Fruit fly (Drosophila melanogaster) whole organism, embryonic: ENCODE measurements around the gene CG6005.

ENCODE experiments used
- CG10462 ChIP-seq: fragments of 200-800 bp; sonication (Bioruptor generic); optimal IDR thresholded peaks from 2 replicates; lab custom pipeline; 2016; ENCODE audit warnings: missing biosample characterization, missing genetic modification characterization
- CG15011 ChIP-seq: fragments of 200-800 bp; sonication (Bioruptor generic); optimal IDR thresholded peaks from 3 replicates; lab custom pipeline; 2018; ENCODE audit warnings: missing biosample characterization, mild to moderate bottlenecking, missing genetic modification characterization
- CG16813 ChIP-seq: fragments of 200-800 bp; sonication (Bioruptor generic); IDR thresholded peaks from 3 replicates; pipeline ENCODE4 v1.3.6; 2022; ENCODE audit warnings: missing biosample characterization, missing genetic modification characterization; ENCODE audit not compliant: partially characterized antibody
- CG16863 ChIP-seq: fragments of 200-800 bp; sonication (Bioruptor generic); optimal IDR thresholded peaks from 3 replicates; lab custom pipeline; 2016; ENCODE audit warnings: missing biosample characterization, missing genetic modification characterization
- CG3065 ChIP-seq: fragments of 200-800 bp; sonication (Bioruptor generic); optimal IDR thresholded peaks from 2 replicates; lab custom pipeline; 2016; ENCODE audit warnings: missing biosample characterization, missing genetic modification characterization
- CG3726 ChIP-seq: fragments of 200-800 bp; sonication (Bioruptor generic); IDR thresholded peaks from 3 replicates; pipeline ENCODE4, ENCODE4 v1.3.6; 2022; ENCODE audit warnings: missing biosample characterization, missing genetic modification characterization
- CG4730 ChIP-seq: fragments of 200-800 bp; sonication (Bioruptor generic); IDR thresholded peaks from 2 replicates; pipeline ENCODE4 v1.3.6; 2022; ENCODE audit warnings: missing biosample characterization, missing genetic modification characterization
- CG5180 ChIP-seq: fragments of 200-800 bp; sonication (Bioruptor generic); optimal IDR thresholded peaks from 3 replicates; lab custom pipeline; 2017; ENCODE audit warnings: missing biosample characterization, missing genetic modification characterization, mild to moderate bottlenecking, moderate library complexity, missing genetic modification reagents
- CG6765 ChIP-seq: fragments of 200-800 bp; sonication (Bioruptor generic); optimal IDR thresholded peaks from 3 replicates; lab custom pipeline; 2017; ENCODE audit warnings: missing biosample characterization, mild to moderate bottlenecking, missing genetic modification characterization
- CG7745 ChIP-seq: fragments of 200-800 bp; sonication (Bioruptor generic); optimal IDR thresholded peaks from 2 replicates; lab custom pipeline; 2018; ENCODE audit warnings: missing biosample characterization, mild to moderate bottlenecking, missing genetic modification characterization, moderate library complexity
- CG7786 ChIP-seq: fragments of 200-800 bp; sonication (Bioruptor generic); optimal IDR thresholded peaks from 2 replicates; lab custom pipeline; 2016; ENCODE audit warnings: missing biosample characterization, missing genetic modification characterization
- CG8089 ChIP-seq: fragments of 200-800 bp; sonication (Bioruptor generic); optimal IDR thresholded peaks from 3 replicates; lab custom pipeline; 2016; ENCODE audit warnings: missing biosample characterization, missing genetic modification characterization
- CG8359 ChIP-seq: fragments of 200-800 bp; sonication (Bioruptor generic); optimal IDR thresholded peaks from 2 replicates; lab custom pipeline; 2017; ENCODE audit warnings: missing biosample characterization, mild to moderate bottlenecking, missing genetic modification characterization, borderline replicate concordance
- CG8478 ChIP-seq: fragments of >200 bp; optimal IDR thresholded peaks from 2 replicates; lab custom pipeline; 2018
- CG9215 ChIP-seq: fragments of 200-800 bp; sonication (Bioruptor generic); IDR thresholded peaks from 2 replicates; pipeline ENCODE4 v1.3.6; 2022; ENCODE audit warnings: missing biosample characterization, missing genetic modification characterization
- CkIIα-i1 ChIP-seq: fragments of 200-800 bp; sonication (Bioruptor generic); IDR thresholded peaks from 2 replicates; pipeline ENCODE4 v1.3.6; 2022; ENCODE audit warnings: missing biosample characterization, missing genetic modification characterization
- CoRest ChIP-seq: fragments of 200-800 bp; sonication (Bioruptor generic); optimal IDR thresholded peaks from 3 replicates; lab custom pipeline; 2018; ENCODE audit warnings: missing biosample characterization, mild to moderate bottlenecking, missing genetic modification characterization, moderate library complexity
- Dfd ChIP-seq, 2 experiments: fragments of >200 bp; optimal IDR thresholded peaks; 2 replicates each; lab custom pipeline; 2017; ENCODE audit warnings: missing biosample characterization in 2 of 2, missing genetic modification characterization in 2 of 2
- E2f2 ChIP-seq: fragments of 200-800 bp; sonication (Bioruptor generic); IDR thresholded peaks from 2 replicates; pipeline ENCODE4 v1.3.6; 2022; ENCODE audit warnings: missing biosample characterization, missing genetic modification characterization
- Ets97D ChIP-seq: fragments of 200-800 bp; sonication (Bioruptor generic); optimal IDR thresholded peaks from 3 replicates; lab custom pipeline; 2016; ENCODE audit warnings: missing biosample characterization, missing genetic modification characterization
- Hand ChIP-seq: fragments of 200-800 bp; sonication (Bioruptor generic); optimal IDR thresholded peaks from 2 replicates; lab custom pipeline; 2017; ENCODE audit warnings: mild to moderate bottlenecking, missing biosample characterization, missing genetic modification reagents, missing genetic modification characterization
- Hr78 ChIP-seq, 2 experiments: fragments of 200-800 bp in 1 of 2; fragments of >200 bp in 1 of 2; sonication (Bioruptor generic) in 1 of 2; optimal IDR thresholded peaks; 2 replicates each; lab custom pipeline; 2017 to 2019; ENCODE audit warnings: missing biosample characterization in 2 of 2, missing genetic modification characterization in 2 of 2, mild to moderate bottlenecking in 1 of 2, moderate library complexity in 1 of 2
- Oli ChIP-seq: fragments of 200-800 bp; sonication (Bioruptor generic); optimal IDR thresholded peaks from 2 replicates; lab custom pipeline; 2018; ENCODE audit warnings: missing biosample characterization, mild to moderate bottlenecking, missing genetic modification characterization, moderate library complexity
- Optix ChIP-seq: fragments of 200-800 bp; sonication (Bioruptor generic); IDR thresholded peaks from 3 replicates; pipeline ENCODE4 v1.3.6; 2022; ENCODE audit warnings: missing biosample characterization, missing genetic modification characterization
- Rfx ChIP-seq: fragments of 200-800 bp; sonication (Bioruptor generic); IDR thresholded peaks from 2 replicates; pipeline ENCODE4 v1.3.6; 2022; ENCODE audit warnings: missing biosample characterization, missing genetic modification characterization
- Scr ChIP-seq: fragments of 200-800 bp; sonication (Bioruptor generic); IDR thresholded peaks from 2 replicates; pipeline ENCODE4 v1.3.6; 2022; ENCODE audit warnings: missing biosample characterization, missing genetic modification characterization; ENCODE audit not compliant: partially characterized antibody
- Six4 ChIP-seq: fragments of 200-800 bp; sonication (Bioruptor generic); optimal IDR thresholded peaks from 2 replicates; lab custom pipeline; 2016; ENCODE audit warnings: missing biosample characterization, missing genetic modification characterization
- Ssrp ChIP-seq: fragments of 200-800 bp; sonication (Bioruptor generic); optimal IDR thresholded peaks from 2 replicates; lab custom pipeline; 2018; ENCODE audit warnings: missing biosample characterization, mild to moderate bottlenecking, missing genetic modification characterization, moderate library complexity
- Taf1 ChIP-seq: fragments of 200-800 bp; sonication (Bioruptor generic); IDR thresholded peaks from 2 replicates; pipeline ENCODE4 v1.3.6; 2022; ENCODE audit warnings: missing biosample characterization, missing genetic modification characterization
- ap ChIP-seq: fragments of 200-800 bp; sonication (Bioruptor generic); IDR thresholded peaks from 2 replicates; pipeline ENCODE4 v1.3.6; 2022; ENCODE audit warnings: missing biosample characterization, missing genetic modification characterization
- ara ChIP-seq: fragments of 200-800 bp; sonication (Bioruptor generic); IDR thresholded peaks from 2 replicates; pipeline ENCODE4 v1.3.6; 2022; ENCODE audit warnings: missing biosample characterization, missing genetic modification characterization
- ase ChIP-seq: fragments of 200-800 bp; sonication (Bioruptor generic); IDR thresholded peaks from 3 replicates; pipeline ENCODE4 v1.3.6; 2022; ENCODE audit warnings: missing biosample characterization, missing genetic modification characterization
- bab2 ChIP-seq: fragments of 200-800 bp; sonication (Bioruptor generic); optimal IDR thresholded peaks from 2 replicates; lab custom pipeline; 2016; ENCODE audit warnings: missing biosample characterization, missing genetic modification characterization
- bigmax ChIP-seq: fragments of 200-800 bp; sonication (Bioruptor generic); optimal IDR thresholded peaks from 2 replicates; lab custom pipeline; 2018; ENCODE audit warnings: missing biosample characterization, mild to moderate bottlenecking, missing genetic modification characterization
- btn ChIP-seq: fragments of 200-800 bp; sonication (Bioruptor generic); optimal IDR thresholded peaks from 2 replicates; lab custom pipeline; 2016; ENCODE audit warnings: missing biosample characterization, missing genetic modification characterization
- disco-r ChIP-seq: fragments of 200-800 bp; sonication (Bioruptor generic); optimal IDR thresholded peaks from 2 replicates; lab custom pipeline; 2016; ENCODE audit warnings: missing biosample characterization, missing genetic modification characterization
- dpn ChIP-seq, 2 experiments: fragments of 200-800 bp; sonication (Bioruptor generic); optimal IDR thresholded peaks; 3 replicates each; lab custom pipeline; 2016; ENCODE audit warnings: missing biosample characterization in 2 of 2, missing genetic modification characterization in 2 of 2
- dysf ChIP-seq: fragments of 200-800 bp; sonication (Bioruptor generic); IDR thresholded peaks from 3 replicates; pipeline ENCODE4 v1.3.6; 2022; ENCODE audit warnings: missing biosample characterization, missing genetic modification characterization
- eve ChIP-seq, 2 experiments: fragments of >200 bp; optimal IDR thresholded peaks; 2 replicates each; lab custom pipeline; 2017; ENCODE audit warnings: missing biosample characterization in 2 of 2, missing genetic modification characterization in 2 of 2
- exex ChIP-seq: fragments of 200-800 bp; sonication (Bioruptor generic); optimal IDR thresholded peaks from 4 replicates; lab custom pipeline; 2018; ENCODE audit warnings: missing biosample characterization, mild to moderate bottlenecking, missing genetic modification characterization, moderate library complexity
- h ChIP-seq: fragments of >200 bp; optimal IDR thresholded peaks from 2 replicates; lab custom pipeline; 2017
- her ChIP-seq: fragments of 200-800 bp; sonication (Bioruptor generic); optimal IDR thresholded peaks from 2 replicates; lab custom pipeline; 2016; ENCODE audit warnings: missing biosample characterization, missing genetic modification characterization
- hkb ChIP-seq, 2 experiments: fragments of 200-800 bp in 1 of 2; fragments of >200 bp in 1 of 2; sonication (Bioruptor generic) in 1 of 2; IDR thresholded peaks in 1 of 2; optimal IDR thresholded peaks in 1 of 2; 2 replicates each; pipeline versions ENCODE4 v1.3.6 to Lab custom; 2017 to 2022; ENCODE audit warnings: missing biosample characterization in 1 of 2, missing genetic modification characterization in 1 of 2
- jing ChIP-seq: fragments of 200-800 bp; sonication (Bioruptor generic); optimal IDR thresholded peaks from 2 replicates; lab custom pipeline; 2018; ENCODE audit warnings: missing biosample characterization, mild to moderate bottlenecking, missing genetic modification characterization
- kni ChIP-seq: fragments of 200-800 bp; sonication (Bioruptor generic); optimal IDR thresholded peaks from 3 replicates; lab custom pipeline; 2017; ENCODE audit warnings: mild to moderate bottlenecking, missing biosample characterization, missing genetic modification reagents, missing genetic modification characterization
- nerfin-1 ChIP-seq: fragments of 200-800 bp; sonication (Bioruptor generic); optimal IDR thresholded peaks from 3 replicates; lab custom pipeline; 2019; ENCODE audit warnings: missing biosample characterization, mild to moderate bottlenecking, missing genetic modification characterization, moderate library complexity
- phol ChIP-seq: fragments of 200-800 bp; sonication (Bioruptor generic); optimal IDR thresholded peaks from 3 replicates; lab custom pipeline; 2018; ENCODE audit warnings: missing biosample characterization, mild to moderate bottlenecking, missing genetic modification characterization, moderate library complexity
- sd ChIP-seq: fragments of 200-800 bp; sonication (Bioruptor generic); optimal IDR thresholded peaks from 3 replicates; lab custom pipeline; 2018; ENCODE audit warnings: missing biosample characterization, mild to moderate bottlenecking, missing genetic modification characterization, moderate library complexity
- sqz ChIP-seq: fragments of 200-800 bp; sonication (Bioruptor generic); optimal IDR thresholded peaks from 3 replicates; lab custom pipeline; 2018; ENCODE audit warnings: missing biosample characterization, mild to moderate bottlenecking, missing genetic modification characterization

Gene CG6005

dm6 chr3R:18997388-18998287, 26.2 kb downstream of the CG6005 start (continued):
- TF ChIP-seq bab2 (GFP tag; lab: Kevin White, UChicago) (no peak), Oli (tag; lab: Kevin White, UChicago) (peak; percentile 56), CG4730 (GFP tag; lab: Robert Waterston, UW) (no peak), CG3065 (GFP tag; lab: Kevin White, UChicago) (peak; percentile 57), ase (no peak), bigmax (GFP tag; lab: Kevin White, UChicago) (no peak), CG8089 (peak; percentile 85), CoRest (tag; lab: Kevin White, UChicago) (peak; percentile 68), Rfx (no peak), her (GFP tag; lab: Kevin White, UChicago) (peak; percentile 10), phol (tag; lab: Kevin White, UChicago) (no peak), CkIIα-i1 (GFP tag; lab: Robert Waterston, UW) (no peak), CG3726 (GFP tag; lab: Robert Waterston, UW) (no peak), h (lab: Kevin White, UChicago) (no peak), dysf (GFP tag; lab: Robert Waterston, UW) (no peak), CG5180 (GFP tag; lab: Kevin White, UChicago) (peak; percentile 68), disco-r (no peak), Dfd (GFP tag; optimal IDR thresholded peaks at IDR 0.05; lab: Kevin White, UChicago) (no peak), exex (peak; percentile 5), hkb (optimal IDR thresholded peaks at IDR 0.05; lab: Kevin White, UChicago) (no peak), hkb (GFP tag; IDR thresholded peaks at IDR 0.05; lab: Robert Waterston, UW) (peak; percentile 68), Six4 (GFP tag; lab: Kevin White, UChicago) (no peak), Hr78 (GFP tag; optimal IDR thresholded peaks at IDR 0.05; lab: Kevin White, UChicago) (peak in 1 of 2 experiments; percentile 59), jing (peak; percentile 64), CG9215 (GFP tag; lab: Robert Waterston, UW) (no peak), E2f2 (GFP tag; lab: Robert Waterston, UW) (peak; percentile 61; the same call in 1 of the 2 replicates), btn (GFP tag; lab: Kevin White, UChicago) (no peak), Scr (GFP tag; lab: Robert Waterston, UW) (no peak), dpn (GFP tag; optimal IDR thresholded peaks at IDR 0.05; lab: Kevin White, UChicago) (peak in 1 of 2 experiments; percentile 21), kni (GFP tag; lab: Kevin White, UChicago) (peak; percentile 87), CG6765 (GFP tag; lab: Kevin White, UChicago) (no peak), Taf1 (GFP tag; lab: Robert Waterston, UW) (no peak), CG8478 (no peak), sd (peak; percentile 13), nerfin-1 (tag; lab: Kevin White, UChicago) (peak; percentile 76), CG7745 (peak; percentile 93), sqz (GFP tag; lab: Kevin White, UChicago) (peak; percentile 90), Ssrp (tag; lab: Kevin White, UChicago) (peak; percentile 8), ap (GFP tag; lab: Robert Waterston, UW) (peak; percentile 55), ara (peak; percentile 82), CG8359 (peak; percentile 5), CG15011 (GFP tag; lab: Kevin White, UChicago) (peak; percentile 53), CG10462 (GFP tag; lab: Kevin White, UChicago) (peak; percentile 83), CG16813 (GFP tag; lab: Robert Waterston, UW) (no peak), Optix (GFP tag; lab: Robert Waterston, UW) (peak; percentile 74; the same call in 2 of the 3 replicates), Ets97D (no peak), Hand (GFP tag; lab: Kevin White, UChicago) (no peak), CG16863 (peak; percentile 82), eve (GFP tag; optimal IDR thresholded peaks at IDR 0.05; lab: Kevin White, UChicago) (peak in 1 of 2 experiments; percentile 78), CG7786 (GFP tag; lab: Kevin White, UChicago) (peak; percentile 37)
